Worm (Caenorhabditis elegans) whole organism, L3 larva: ENCODE measurements around the gene F28H6.6.

Experiments used
- ceh-82 ChIP-seq: fragments of 150-350 bp; optimal IDR thresholded peaks from 2 replicates; lab custom pipeline; 2014; ENCODE audit warnings: missing biosample characterization, missing genetic modification characterization
- nhr-237 ChIP-seq: fragments of 150-350 bp; optimal IDR thresholded peaks from 2 replicates; lab custom pipeline; 2014; ENCODE audit warnings: missing biosample characterization, missing genetic modification characterization
- ztf-4 ChIP-seq: fragments of 150-350 bp; optimal IDR thresholded peaks from 2 replicates; lab custom pipeline; 2014; ENCODE audit warnings: missing biosample characterization, missing genetic modification characterization

- no peak for TF ChIP-seq ceh-82 (tag; lab: Kevin White, UChicago)
- no peak for TF ChIP-seq ztf-4 (tag; lab: Kevin White, UChicago)
- no peak for TF ChIP-seq nhr-237
These were observed 16.3 kb upstream of the F28H6.6 start, which contains the start of gene ceh-89 for ce11 chrX:14141896-14142392.
